Fruit fly (Drosophila melanogaster): Measurements from ENCODE around the gene CG43645.

The CG43645 gene

dm6 chr2L:17524449-17524848, 38.9 kb downstream of the CG43645 start, which contains the start of gene CG15143:
Gene CG15143, minus strand, starts transcription at chr2L:17524549.
- TF ChIP-seq Hnf4 (GFP tag; optimal IDR thresholded peaks at IDR 0.05) (no peak), brk (GFP tag; optimal IDR thresholded peaks at IDR 0.05) (no peak), OdsH (GFP tag; optimal IDR thresholded peaks at IDR 0.05) (no peak), N (GFP tag; optimal IDR thresholded peaks at IDR 0.05) (no peak), pan (optimal IDR thresholded peaks at IDR 0.05) (no peak), CrebA (GFP tag; optimal IDR thresholded peaks at IDR 0.05; ENCODE audit: borderline replicate concordance) (no peak), Abd-B (GFP tag; optimal IDR thresholded peaks at IDR 0.05) (no peak), Hr83 (GFP tag; optimal IDR thresholded peaks at IDR 0.05; ENCODE audit: poor library complexity, severe bottlenecking) (no peak), dsf (GFP tag; optimal IDR thresholded peaks at IDR 0.05; ENCODE audit: borderline replicate concordance) (no peak), jim (GFP tag; optimal IDR thresholded peaks at IDR 0.05) (no peak), foxo (GFP tag; optimal IDR thresholded peaks at IDR 0.05) (no peak), tai (GFP tag; optimal IDR thresholded peaks at IDR 0.05) (no peak), CG32264 (GFP tag; optimal IDR thresholded peaks at IDR 0.05) (no peak)

DNA sequence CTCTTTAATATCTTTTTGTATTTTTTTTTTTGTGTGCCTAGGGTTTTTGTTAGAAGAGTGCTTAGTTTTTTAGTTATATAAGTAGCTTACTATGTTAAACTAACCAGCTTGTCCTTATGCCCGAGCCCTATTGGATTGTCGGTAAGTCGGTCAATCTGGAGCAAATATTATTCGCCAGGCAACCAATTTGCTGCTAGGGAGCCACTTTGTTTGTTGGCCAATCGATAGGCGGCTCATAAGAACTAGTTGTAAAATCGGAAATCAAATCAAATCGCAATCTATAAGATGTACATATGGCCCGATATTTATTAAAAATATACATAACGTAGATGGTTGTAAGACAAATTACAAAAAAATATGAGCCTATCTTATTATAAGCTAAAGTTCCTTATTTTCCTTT, 43.5 kb downstream of the CG43645 start, which contains the start of gene CG15144:
Gene CG15144 (minus strand): TSS at position 101 of the 400 bp plus-strand sequence.
- TF ChIP-seq OdsH (GFP tag; optimal IDR thresholded peaks at IDR 0.05) (no peak), GATAd (GFP tag; optimal IDR thresholded peaks at IDR 0.05) (no peak), dsf (GFP tag; optimal IDR thresholded peaks at IDR 0.05; ENCODE audit: borderline replicate concordance) (no peak), Dfd (GFP tag; optimal IDR thresholded peaks at IDR 0.05) (no peak), Hr83 (GFP tag; optimal IDR thresholded peaks at IDR 0.05; ENCODE audit: poor library complexity, severe bottlenecking) (no peak), h (GFP tag; optimal IDR thresholded peaks at IDR 0.05) (no peak), fru (GFP tag; optimal IDR thresholded peaks at IDR 0.05) (no peak), Rel (GFP tag; optimal IDR thresholded peaks at IDR 0.05) (no peak), Rel (tag; optimal IDR thresholded peaks at IDR 0.05) (no peak), Mio (GFP tag; optimal IDR thresholded peaks at IDR 0.05) (no peak)

DNA sequence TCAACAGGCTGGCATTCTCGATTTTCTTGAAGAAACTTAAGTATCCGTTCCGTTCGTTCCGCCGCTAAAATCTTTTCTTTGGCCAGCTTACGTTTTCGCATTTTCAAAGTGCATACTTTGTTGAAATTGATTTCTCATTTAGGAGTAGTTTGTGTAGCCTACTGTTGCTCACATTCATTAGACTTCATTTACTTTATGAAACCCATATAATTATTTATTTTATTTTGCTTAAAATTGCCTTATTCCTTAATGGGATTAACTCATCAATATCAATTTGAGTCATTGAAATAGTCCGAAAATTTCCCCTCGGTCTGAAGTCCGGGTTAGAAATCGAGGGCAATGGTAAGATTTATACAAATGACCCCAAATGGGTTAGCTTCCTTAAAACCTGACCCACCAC, 46.6 kb downstream of the CG43645 start, which contains the start of gene CG15145:
Gene CG15145 (minus strand): TSS at position 101 of the 400 bp plus-strand sequence.
- TF ChIP-seq Myc (optimal IDR thresholded peaks at IDR 0.05) (no peak), CG32264 (GFP tag; optimal IDR thresholded peaks at IDR 0.05) (no peak), dmrt93B (GFP tag; optimal IDR thresholded peaks at IDR 0.05) (no peak), brk (GFP tag; optimal IDR thresholded peaks at IDR 0.05) (no peak), sage (GFP tag; optimal IDR thresholded peaks at IDR 0.05) (no peak), foxo (GFP tag; optimal IDR thresholded peaks at IDR 0.05) (no peak), GATAd (GFP tag; optimal IDR thresholded peaks at IDR 0.05) (no peak), woc (GFP tag; optimal IDR thresholded peaks at IDR 0.05) (no peak), Rel (GFP tag; optimal IDR thresholded peaks at IDR 0.05) (no peak), Rel (tag; optimal IDR thresholded peaks at IDR 0.05) (no peak), tai (GFP tag; optimal IDR thresholded peaks at IDR 0.05) (no peak), CrebA (GFP tag; optimal IDR thresholded peaks at IDR 0.05; ENCODE audit: borderline replicate concordance) (no peak), Dfd (GFP tag; optimal IDR thresholded peaks at IDR 0.05) (no peak), Abd-B (GFP tag; optimal IDR thresholded peaks at IDR 0.05) (no peak), HLH106 (tag; optimal IDR thresholded peaks at IDR 0.05) (no peak), dl (GFP tag; optimal IDR thresholded peaks at IDR 0.05; ENCODE audit: insufficient read depth in 1 of 2, partially characterized antibody in 2 of 2) (no peak), N (GFP tag; optimal IDR thresholded peaks at IDR 0.05) (no peak), rgr (GFP tag; optimal IDR thresholded peaks at IDR 0.05) (no peak), CG9705 (GFP tag; optimal IDR thresholded peaks at IDR 0.05) (no peak), lola (GFP tag; optimal IDR thresholded peaks at IDR 0.05) (no peak)

dm6 chr2L:17533794-17534193, 48.2 kb downstream of the CG43645 start:
- TF ChIP-seq dmrt93B (GFP tag; optimal IDR thresholded peaks at IDR 0.05) (no peak), fru (GFP tag; optimal IDR thresholded peaks at IDR 0.05) (no peak)

All from whole organism, wandering third instar larva.